Worm (Caenorhabditis elegans) whole organism, midembryonic: ENCODE data around the gene col-166.

ENCODE experiments used
- T22C8.4 ChIP-seq: fragments of 200-800 bp; sonication (Bioruptor generic); IDR thresholded peaks from 2 replicates; pipeline ENCODE4 v1.3.6; 2022; ENCODE audit warnings: missing genetic modification characterization, missing compliant biosample characterization
- cog-1 ChIP-seq: sonication (generic microtip); optimal IDR thresholded peaks from 2 replicates; lab custom pipeline; 2016; ENCODE audit warnings: missing genetic modification characterization, missing compliant biosample characterization
- flt-1 ChIP-seq: fragments of 200-800 bp; sonication (Bioruptor generic); IDR thresholded peaks from 2 replicates; pipeline ENCODE4 v1.3.6; 2022; ENCODE audit warnings: missing genetic modification characterization, missing compliant biosample characterization
- ref-1 ChIP-seq: fragments of 200-800 bp; sonication (Bioruptor generic); conservative IDR thresholded peaks from 2 replicates; pipeline ENCODE4 v1.3.6; 2022; ENCODE audit warnings: missing genetic modification reagents, missing genetic modification characterization, missing compliant biosample characterization
- tab-1 ChIP-seq: fragments of 200-800 bp; sonication (Bioruptor generic); IDR thresholded peaks from 2 replicates; pipeline ENCODE4 v1.3.6; 2022; ENCODE audit warnings: missing genetic modification characterization, missing compliant biosample characterization
- ztf-29 ChIP-seq: fragments of 200-800 bp; sonication (Bioruptor generic); IDR thresholded peaks from 2 replicates; pipeline ENCODE4 v1.3.6; 2022; ENCODE audit warnings: missing genetic modification reagents, missing genetic modification characterization, missing compliant biosample characterization

ce11 chrX:6299641-6300240 is 19.9 kb downstream of the col-166 start, which contains the start of gene cest-16:
- TF ChIP-seq cog-1 (tag; lab: Kevin White, UChicago) = no peak
- TF ChIP-seq tab-1 = no peak
- TF ChIP-seq T22C8.4 (GFP tag; lab: Robert Waterston, UW) = no peak
- no peak for TF ChIP-seq ref-1 (GFP tag; lab: Robert Waterston, UW)
- TF ChIP-seq ztf-29 (GFP tag; lab: Robert Waterston, UW) = no peak
- TF ChIP-seq flt-1 (GFP tag; lab: Robert Waterston, UW) = no peak
